Fruit fly (Drosophila melanogaster): ENCODE measurements around the gene CG2924.

The CG2924 gene

DNA sequence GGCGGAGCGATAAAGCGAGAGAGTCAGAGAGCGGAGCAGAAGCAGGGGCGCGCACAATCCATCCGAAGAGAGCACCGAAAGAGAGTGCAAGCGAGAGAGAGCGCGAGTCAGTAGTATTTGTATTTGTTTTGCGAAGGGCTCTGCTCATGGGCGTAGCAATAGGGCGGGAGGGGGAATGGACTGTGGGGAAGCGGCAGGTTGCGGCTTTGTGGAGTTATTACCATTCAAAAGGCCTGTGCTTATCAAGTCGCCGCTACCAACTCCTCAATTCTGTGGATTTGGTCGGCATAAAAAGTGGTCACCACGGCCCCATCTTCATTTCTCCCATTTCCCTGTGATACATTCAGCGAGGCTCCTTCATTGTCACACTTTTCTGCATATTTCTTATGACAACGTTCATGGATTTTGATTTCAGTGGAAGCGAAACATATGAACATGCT, 30.5 kb upstream of the CG2924 start (continued):
- TF ChIP-seq sd (tag; optimal IDR thresholded peaks at IDR 0.05) (peak; percentile 25), Hr3 (GFP tag; optimal IDR thresholded peaks at IDR 0.05) (peak; percentile 37), slp2 (GFP tag; optimal IDR thresholded peaks at IDR 0.05) (no peak), pan (optimal IDR thresholded peaks at IDR 0.05) (no peak), pan (GFP tag; optimal IDR thresholded peaks at IDR 0.05 in 1 of 2, IDR thresholded peaks at IDR 0.05 in 1 of 2) (peak in 1 of 2 experiments; percentile 57), Usf (GFP tag; optimal IDR thresholded peaks at IDR 0.05) (peak; percentile 35), CG10431 (GFP tag; optimal IDR thresholded peaks at IDR 0.05) (no peak), CG8944 (GFP tag; optimal IDR thresholded peaks at IDR 0.05) (no peak), HLH4C (GFP tag; IDR thresholded peaks at IDR 0.05; ENCODE audit: partially characterized antibody) (no peak), CG10654 (GFP tag; optimal IDR thresholded peaks at IDR 0.05) (no peak), CG4617 (GFP tag; optimal IDR thresholded peaks at IDR 0.05; ENCODE audit: borderline replicate concordance) (no peak), crc (GFP tag; optimal IDR thresholded peaks at IDR 0.05) (no peak), Opbp (GFP tag; IDR thresholded peaks at IDR 0.05; ENCODE audit: partially characterized antibody) (no peak), CG2712 (tag; optimal IDR thresholded peaks at IDR 0.05) (peak; percentile 11), CG32767 (GFP tag; IDR thresholded peaks at IDR 0.05) (no peak), CG4820 (GFP tag; optimal IDR thresholded peaks at IDR 0.05) (peak; percentile 39), zen (tag; optimal IDR thresholded peaks at IDR 0.05) (no peak), CG1647 (GFP tag; optimal IDR thresholded peaks at IDR 0.05) (no peak), dm (GFP tag; optimal IDR thresholded peaks at IDR 0.05) (no peak), slbo (GFP tag; IDR thresholded peaks at IDR 0.05) (peak; percentile 69), CG17912 (GFP tag; optimal IDR thresholded peaks at IDR 0.05) (no peak), Bteb2 (GFP tag; optimal IDR thresholded peaks at IDR 0.05) (no peak), lab (GFP tag; optimal IDR thresholded peaks at IDR 0.05) (peak; percentile 61), Fer3 (tag; optimal IDR thresholded peaks at IDR 0.05) (peak; percentile 53), Poxn (GFP tag; IDR thresholded peaks at IDR 0.05) (no peak)

DNA sequence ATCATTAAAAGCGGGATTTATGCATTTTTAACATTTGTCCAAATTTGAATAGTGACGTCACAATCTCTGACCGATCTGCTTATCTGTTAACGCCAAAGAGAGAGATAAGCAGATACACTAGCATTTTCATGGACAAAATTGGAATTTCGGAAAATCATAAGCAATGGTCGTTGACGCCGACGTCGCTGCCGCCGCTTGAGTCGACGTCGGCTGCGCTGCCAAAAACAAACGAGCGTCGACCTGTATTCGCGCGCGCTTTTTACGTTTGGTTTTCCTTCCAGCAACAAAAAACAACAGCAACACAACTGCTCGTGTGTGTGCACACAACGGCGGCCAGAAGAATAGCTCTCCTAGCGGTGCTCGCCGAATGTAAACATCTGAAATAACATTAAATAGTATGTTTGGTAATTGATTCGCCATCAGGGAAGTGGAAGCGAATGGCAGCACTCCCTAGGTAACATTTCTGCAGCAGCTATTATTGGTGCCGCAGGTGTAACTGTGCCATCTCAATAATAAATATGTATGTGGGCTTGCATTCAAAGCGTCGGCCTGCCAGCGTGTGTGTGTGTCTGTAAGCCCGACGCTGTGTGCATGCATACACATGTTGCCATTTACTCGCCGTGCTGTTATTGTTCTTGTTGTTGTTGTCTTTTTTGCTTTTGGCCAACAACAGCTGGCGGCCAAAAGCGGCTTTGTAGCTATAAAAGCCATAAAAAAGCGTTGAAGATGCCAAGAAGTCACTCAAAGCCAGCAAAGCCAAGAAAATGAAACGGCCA, 29.9 kb upstream of the CG2924 start:
- TF ChIP-seq CTCF (GFP tag; optimal IDR thresholded peaks at IDR 0.05) (peak; percentile 62), Lim3 (GFP tag; IDR thresholded peaks at IDR 0.05) (peak; percentile 88), bcd (GFP tag; optimal IDR thresholded peaks at IDR 0.05) (peak; percentile 95), CG1233 (GFP tag; optimal IDR thresholded peaks at IDR 0.05) (peak; percentile 92), HLH3B (GFP tag; IDR thresholded peaks at IDR 0.05) (peak; percentile 97), Ets65A (GFP tag) (peak; percentile 98), cas (GFP tag; IDR thresholded peaks at IDR 0.05) (peak; percentile 82), sob (GFP tag; IDR thresholded peaks at IDR 0.05) (peak; percentile 97), CG2875 (GFP tag; optimal IDR thresholded peaks at IDR 0.05) (peak; percentile 96), H15 (GFP tag; IDR thresholded peaks at IDR 0.05) (peak; percentile 96), p53 (GFP tag; optimal IDR thresholded peaks at IDR 0.05) (peak; percentile 79), gsb (GFP tag; IDR thresholded peaks at IDR 0.05) (peak; percentile 95), CG33213 (GFP tag; optimal IDR thresholded peaks at IDR 0.05) (peak; percentile 89), NK7.1 (GFP tag; optimal IDR thresholded peaks at IDR 0.05) (peak; percentile 90), emc (GFP tag; optimal IDR thresholded peaks at IDR 0.05) (peak; percentile 79), Hmr (GFP tag; optimal IDR thresholded peaks at IDR 0.05) (peak; percentile 97), CG32772 (GFP tag; IDR thresholded peaks at IDR 0.05) (peak; percentile 98), fru (optimal IDR thresholded peaks at IDR 0.05) (no peak), NC2β (GFP tag; optimal IDR thresholded peaks at IDR 0.05) (peak; percentile 89), abd-A (tag; optimal IDR thresholded peaks at IDR 0.05) (no peak), ken (GFP tag; IDR thresholded peaks at IDR 0.05) (peak; percentile 99), E2f1 (GFP tag; IDR thresholded peaks at IDR 0.05) (peak; percentile 97), peb (GFP tag; IDR thresholded peaks at IDR 0.05) (peak; percentile 93), Usf (GFP tag; optimal IDR thresholded peaks at IDR 0.05) (peak; percentile 90), CG30431 (GFP tag; optimal IDR thresholded peaks at IDR 0.05) (peak; percentile 96), cg (GFP tag; optimal IDR thresholded peaks at IDR 0.05) (peak; percentile 73), psq (GFP tag; optimal IDR thresholded peaks at IDR 0.05) (peak; percentile 79), tup (GFP tag; optimal IDR thresholded peaks at IDR 0.05) (peak; percentile 86)

Data from whole organism, embryonic.